Worm (Caenorhabditis elegans) whole organism, early embryonic: ENCODE measurements around the gene R11H6.2.

ENCODE experiments used
- B0310.2 ChIP-seq: sonication (generic microtip); optimal IDR thresholded peaks from 2 replicates; lab custom pipeline; 2016; ENCODE audit warnings: mild to moderate bottlenecking, missing genetic modification characterization, missing compliant biosample characterization
- F13C5.2 ChIP-seq: sonication (generic microtip); optimal IDR thresholded peaks from 2 replicates; lab custom pipeline; 2017; ENCODE audit warnings: mild to moderate bottlenecking, missing genetic modification characterization, inconsistent platforms, missing compliant biosample characterization
- aly-1 ChIP-seq: sonication (generic microtip); optimal IDR thresholded peaks from 2 replicates; lab custom pipeline; 2016; ENCODE audit warnings: missing genetic modification characterization, missing compliant biosample characterization
- ama-1 ChIP-seq: fragments of 150-350 bp; optimal IDR thresholded peaks from 2 replicates; lab custom pipeline; 2014
- ceh-13 ChIP-seq: fragments of 200-800 bp; sonication (Bioruptor generic); optimal IDR thresholded peaks from 2 replicates; lab custom pipeline; 2018; ENCODE audit warnings: mild to moderate bottlenecking, missing genetic modification characterization, missing compliant biosample characterization
- ceh-36 ChIP-seq: sonication (generic microtip); optimal IDR thresholded peaks from 2 replicates; lab custom pipeline; 2016; ENCODE audit warnings: missing genetic modification characterization, inconsistent platforms, missing compliant biosample characterization
- ets-7 ChIP-seq: sonication (generic microtip); optimal IDR thresholded peaks from 2 replicates; lab custom pipeline; 2016; ENCODE audit warnings: missing genotype, missing genetic modification characterization, missing compliant biosample characterization
- flt-1 ChIP-seq: fragments of 200-800 bp; sonication (Bioruptor generic); IDR thresholded peaks from 2 replicates; pipeline ENCODE4 v1.3.6; 2022; ENCODE audit warnings: missing genetic modification characterization, missing compliant biosample characterization
- hmbx-1 ChIP-seq: sonication (generic microtip); optimal IDR thresholded peaks from 2 replicates; lab custom pipeline; 2016; ENCODE audit warnings: mild to moderate bottlenecking, missing genetic modification characterization, missing compliant biosample characterization
- hmg-4 ChIP-seq: fragments of 200-800 bp; sonication (Bioruptor generic); optimal IDR thresholded peaks from 2 replicates; lab custom pipeline; 2018; ENCODE audit warnings: mild to moderate bottlenecking, missing genetic modification characterization, missing compliant biosample characterization
- hnd-1 ChIP-seq: sonication (generic microtip); optimal IDR thresholded peaks from 2 replicates; lab custom pipeline; 2016; ENCODE audit warnings: missing genetic modification characterization, missing compliant biosample characterization
- pes-1 ChIP-seq: fragments of 200-800 bp; sonication (Bioruptor generic); IDR thresholded peaks from 2 replicates; pipeline ENCODE4 v1.3.6; 2022; ENCODE audit warnings: missing genetic modification reagents, missing genetic modification characterization, missing compliant biosample characterization
- scrt-1 ChIP-seq: fragments of 200-800 bp; sonication (Bioruptor generic); IDR thresholded peaks from 2 replicates; pipeline ENCODE4 v1.3.6; 2022; ENCODE audit warnings: missing genetic modification characterization, missing compliant biosample characterization
- sea-1 ChIP-seq: fragments of 200-800 bp; sonication (Bioruptor generic); conservative IDR thresholded peaks from 2 replicates; pipeline ENCODE4 v1.3.6; 2022; ENCODE audit warnings: missing genetic modification characterization, missing compliant biosample characterization
- tbx-11 ChIP-seq: fragments of 200-800 bp; sonication (Bioruptor generic); IDR thresholded peaks from 2 replicates; pipeline ENCODE4 v1.3.6; 2022; ENCODE audit warnings: missing genetic modification characterization, missing compliant biosample characterization
- tbx-37 ChIP-seq: fragments of 200-800 bp; sonication (Bioruptor generic); conservative IDR thresholded peaks from 2 replicates; pipeline ENCODE4 v1.3.6; 2022; ENCODE audit warnings: missing genetic modification reagents, missing genetic modification characterization, missing compliant biosample characterization
- tra-4 ChIP-seq: sonication (generic microtip); optimal IDR thresholded peaks from 2 replicates; lab custom pipeline; 2017; ENCODE audit warnings: missing genetic modification characterization, missing compliant biosample characterization

R11H6.2 gene

ce11 chrV:14576745-14577373, 20.9 kb upstream of the R11H6.2 start:
- TF ChIP-seq sea-1 (no peak), F13C5.2 (tag; lab: Kevin White, UChicago) (no peak), hmg-4 (GFP tag; lab: Kevin White, UChicago) (no peak), scrt-1 (no peak), hmbx-1 (tag; lab: Kevin White, UChicago) (no peak), aly-1 (tag; lab: Kevin White, UChicago) (no peak), flt-1 (no peak), ceh-36 (no peak), B0310.2 (no peak), tra-4 (tag; lab: Kevin White, UChicago) (no peak), tbx-37 (no peak), pes-1 (GFP tag; lab: Robert Waterston, UW) (no peak), ama-1 (lab: Kevin White, UChicago) (no peak), ceh-13 (no peak), tbx-11 (GFP tag; lab: Robert Waterston, UW) (no peak)

DNA sequence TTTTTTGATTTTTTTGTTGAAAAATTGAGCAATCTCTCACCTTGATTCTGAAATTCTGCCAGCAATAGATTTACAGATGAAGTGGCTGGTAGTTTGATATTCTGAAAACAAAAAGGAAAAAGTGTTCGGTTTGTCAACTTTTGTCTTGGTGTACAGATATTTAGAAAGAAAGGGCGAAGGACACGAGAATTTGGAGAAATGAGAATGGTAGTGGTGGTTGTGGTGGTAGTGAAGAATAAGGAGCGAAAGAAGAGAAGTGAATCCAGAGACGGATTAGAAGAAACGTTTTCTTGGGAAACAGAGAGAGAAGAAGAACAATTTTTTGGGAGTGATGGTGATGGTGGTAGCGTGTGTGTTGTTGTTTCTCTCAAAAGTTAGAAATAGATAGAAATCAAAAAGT, 18.2 kb upstream of the R11H6.2 start, which contains the start of gene gar-3:
gar-3 (minus strand) TSS at position 101 of the 400 bp plus-strand sequence.
- TF ChIP-seq ets-7 (tag; lab: Kevin White, UChicago) (no peak), pes-1 (GFP tag; lab: Robert Waterston, UW) (no peak), tbx-11 (GFP tag; lab: Robert Waterston, UW) (no peak), hmg-4 (GFP tag; lab: Kevin White, UChicago) (no peak), hnd-1 (tag; lab: Kevin White, UChicago) (no peak), ceh-13 (no peak), tra-4 (tag; lab: Kevin White, UChicago) (no peak), F13C5.2 (tag; lab: Kevin White, UChicago) (no peak), flt-1 (no peak), sea-1 (no peak), ceh-36 (no peak)

DNA sequence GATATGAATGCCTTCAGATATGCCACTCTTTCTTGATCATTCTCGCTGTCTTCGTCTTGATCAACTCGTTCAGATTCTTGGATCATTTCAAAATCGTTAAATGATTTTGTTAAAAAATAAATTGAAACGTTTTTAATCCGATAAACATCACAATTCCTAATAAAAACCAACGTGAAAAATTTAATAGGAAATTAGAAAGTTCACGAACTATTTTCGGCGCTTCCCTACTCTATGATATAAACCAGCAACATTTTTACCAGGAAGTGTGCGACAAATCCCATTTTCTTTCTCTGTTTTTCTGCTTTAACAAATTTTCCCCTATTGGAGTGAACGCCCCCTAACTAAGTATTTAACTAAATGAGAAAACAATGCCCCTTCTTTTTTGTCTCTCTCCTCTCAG, 12.5 kb upstream of the R11H6.2 start, which contains the start of gene Y40H4A.2:
Y40H4A.2 (minus strand) TSS at position 101 of the 400 bp plus-strand sequence.
- no peak for TF ChIP-seq ets-7 (tag; lab: Kevin White, UChicago)
- TF ChIP-seq ama-1 (lab: Kevin White, UChicago), result no peak
- TF ChIP-seq pes-1 (GFP tag; lab: Robert Waterston, UW), result no peak
- TF ChIP-seq tra-4 (tag; lab: Kevin White, UChicago), result no peak
- no peak for TF ChIP-seq flt-1
- no peak for TF ChIP-seq tbx-11 (GFP tag; lab: Robert Waterston, UW)
- no peak for TF ChIP-seq hmbx-1 (tag; lab: Kevin White, UChicago)
- TF ChIP-seq hmg-4 (GFP tag; lab: Kevin White, UChicago), result no peak
- TF ChIP-seq hnd-1 (tag; lab: Kevin White, UChicago), result no peak
- TF ChIP-seq F13C5.2 (tag; lab: Kevin White, UChicago), result no peak
- no peak for TF ChIP-seq B0310.2
- TF ChIP-seq tbx-37, result no peak
- no peak for TF ChIP-seq aly-1 (tag; lab: Kevin White, UChicago)
- TF ChIP-seq ceh-13, result no peak
- no peak for TF ChIP-seq sea-1
- no peak for TF ChIP-seq ceh-36
- TF ChIP-seq scrt-1, result no peak

- TF ChIP-seq tbx-11 (GFP tag; lab: Robert Waterston, UW) (no peak), pes-1 (GFP tag; lab: Robert Waterston, UW) (no peak), B0310.2 (no peak), hmg-4 (GFP tag; lab: Kevin White, UChicago) (no peak), F13C5.2 (tag; lab: Kevin White, UChicago) (no peak), aly-1 (tag; lab: Kevin White, UChicago) (no peak), ceh-13 (no peak), ama-1 (lab: Kevin White, UChicago) (no peak), scrt-1 (no peak), tra-4 (tag; lab: Kevin White, UChicago) (no peak), ceh-36 (no peak), tbx-37 (no peak), sea-1 (no peak), hnd-1 (tag; lab: Kevin White, UChicago) (no peak), ets-7 (tag; lab: Kevin White, UChicago) (no peak), hmbx-1 (tag; lab: Kevin White, UChicago) (no peak), flt-1 (no peak)
Observed at ce11 chrV:14594103-14594502, 3.7 kb upstream of the R11H6.2 start.

- TF ChIP-seq pes-1 (GFP tag; lab: Robert Waterston, UW) (no peak), tbx-37 (no peak), ama-1 (lab: Kevin White, UChicago) (no peak), scrt-1 (no peak), sea-1 (no peak)
Observed at ce11 chrV:14594943-14595342, 2.9 kb upstream of the R11H6.2 start.

- TF ChIP-seq tbx-11 (GFP tag; lab: Robert Waterston, UW), result no peak
- no peak for TF ChIP-seq hmg-4 (GFP tag; lab: Kevin White, UChicago)
- no peak for TF ChIP-seq flt-1
- no peak for TF ChIP-seq ceh-13
- no peak for TF ChIP-seq B0310.2
- no peak for TF ChIP-seq hmbx-1 (tag; lab: Kevin White, UChicago)
- no peak for TF ChIP-seq sea-1
- TF ChIP-seq scrt-1, result no peak
- TF ChIP-seq ama-1 (lab: Kevin White, UChicago), result no peak
- TF ChIP-seq tra-4 (tag; lab: Kevin White, UChicago), result no peak
- TF ChIP-seq ceh-36, result no peak
- TF ChIP-seq aly-1 (tag; lab: Kevin White, UChicago), result no peak
Observed at ce11 chrV:14595984-14596383, 1.8 kb upstream of the R11H6.2 start.

ce11 chrV:14597005-14597680, 663 bp upstream of the R11H6.2 start, which contains the start of gene pes-9:
TSS of gene pes-9 (minus strand) at chrV:14597034.
- TF ChIP-seq ceh-13 (no peak), aly-1 (tag; lab: Kevin White, UChicago) (no peak), tbx-37 (no peak), scrt-1 (no peak), ceh-36 (no peak), tra-4 (tag; lab: Kevin White, UChicago) (no peak), hnd-1 (tag; lab: Kevin White, UChicago) (no peak), B0310.2 (no peak), pes-1 (GFP tag; lab: Robert Waterston, UW) (no peak), hmg-4 (GFP tag; lab: Kevin White, UChicago) (no peak), F13C5.2 (tag; lab: Kevin White, UChicago) (no peak), flt-1 (no peak), ama-1 (lab: Kevin White, UChicago) (no peak), sea-1 (no peak)
